Worm (Caenorhabditis elegans): ENCODE data around the gene pfut-1.

- no peak for TF ChIP-seq unc-62 (GFP tag; optimal IDR thresholded peaks at IDR 0.05)
- TF ChIP-seq snpc-4 (tag; optimal IDR thresholded peaks at IDR 0.05): no peak
- TF ChIP-seq mdl-1 (tag; optimal IDR thresholded peaks at IDR 0.05): no peak
- TF ChIP-seq ztf-11 (tag; optimal IDR thresholded peaks at IDR 0.05): no peak
- no peak for TF ChIP-seq aly-2 (tag; optimal IDR thresholded peaks at IDR 0.05)
- peak; percentile 65 for TF ChIP-seq F13H6.1 (tag; optimal IDR thresholded peaks at IDR 0.05)
- TF ChIP-seq mab-5 (tag; optimal IDR thresholded peaks at IDR 0.05): no peak
- no peak for TF ChIP-seq elt-1 (tag; optimal IDR thresholded peaks at IDR 0.05)
These were observed 12.5 kb upstream of the pfut-1 start for ce11 chrX:3153133-3153532.

All from whole organism, L2 larva.